Fruit fly (Drosophila melanogaster) whole organism, adult: ENCODE data around the gene CG7567.

Source experiments
- CG1620 ChIP-seq: fragments of 200-800 bp; sonication (Bioruptor generic); optimal IDR thresholded peaks from 2 replicates; lab custom pipeline; 2016; ENCODE audit warnings: missing biosample characterization, missing genetic modification characterization
- CG5204 ChIP-seq: fragments of 200-800 bp; sonication (Bioruptor generic); optimal IDR thresholded peaks from 2 replicates; lab custom pipeline; 2016; ENCODE audit warnings: missing biosample characterization, missing genetic modification characterization
- CG7045 ChIP-seq: fragments of 200-800 bp; sonication (Bioruptor generic); optimal IDR thresholded peaks from 2 replicates; lab custom pipeline; 2017; ENCODE audit warnings: missing biosample characterization, mild to moderate bottlenecking, missing genetic modification characterization
- Crg-1 ChIP-seq: fragments of 200-800 bp; sonication (Bioruptor generic); optimal IDR thresholded peaks from 2 replicates; lab custom pipeline; 2016; ENCODE audit warnings: missing biosample characterization, missing genetic modification characterization
- toe ChIP-seq: fragments of 200-800 bp; sonication (Bioruptor generic); optimal IDR thresholded peaks from 2 replicates; lab custom pipeline; 2016; ENCODE audit warnings: missing biosample characterization, missing genetic modification characterization

DNA sequence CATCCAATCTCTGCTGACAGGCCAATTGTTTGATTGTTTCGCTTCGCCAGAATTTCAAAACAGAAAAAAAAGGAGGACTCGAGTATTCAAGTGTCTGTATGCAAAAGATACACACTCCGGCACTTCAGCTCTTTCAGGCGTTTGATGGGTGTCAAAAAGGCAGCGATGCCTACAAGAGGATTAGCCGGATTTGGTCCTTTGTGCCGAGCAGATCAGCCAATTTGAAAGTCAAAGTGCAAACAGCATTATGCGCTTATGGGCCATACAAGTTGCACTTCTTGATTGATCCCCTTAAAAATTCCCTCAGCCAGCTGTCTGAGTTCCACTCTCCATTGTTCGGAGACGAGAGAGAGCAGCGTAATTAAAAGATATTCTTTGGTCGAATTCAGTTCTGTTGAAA lies 41.5 kb downstream of the CG7567 start:
- TF ChIP-seq Crg-1, result no peak
- no peak for TF ChIP-seq toe (GFP tag; lab: Kevin White, UChicago)
- no peak for TF ChIP-seq CG7045 (GFP tag; lab: Kevin White, UChicago)
- TF ChIP-seq CG5204 (GFP tag; lab: Kevin White, UChicago), result no peak
- no peak for TF ChIP-seq CG1620 (GFP tag; lab: Kevin White, UChicago)
